Worm (Caenorhabditis elegans) whole organism, dauer: ENCODE results near the gene Y73B6BL.29.
"Not testable (repeated sequence)": the region's sequence is repeated elsewhere in the genome, so short reads cannot be mapped to it uniquely, and the experiment has no call there.

Experiments
- unc-62 ChIP-seq: sonication (generic microtip); optimal IDR thresholded peaks from 2 replicates; lab custom pipeline; 2017; ENCODE audit warnings: missing biosample characterization, missing genetic modification reagents, missing genetic modification characterization

Y73B6BL.29 gene

ce11 chrIV:6321667-6322066, at the start of gene Y73B6BL.29:
Gene Y73B6BL.29 (plus strand): TSS chrIV:6321929.
- TF ChIP-seq unc-62 (GFP tag; lab: Kevin White, UChicago): no peak

ce11 chrIV:6275671-6276209, 46.0 kb upstream of the Y73B6BL.29 start, which contains the start of the genes aat-4 and T13A10.1:
Gene aat-4 (minus strand): TSS chrIV:6275721.
Gene T13A10.1 (plus strand): TSS chrIV:6276081.
- no peak for TF ChIP-seq unc-62 (GFP tag; lab: Kevin White, UChicago)

ce11 chrIV:6279392-6279791, 42.3 kb upstream of the Y73B6BL.29 start, which contains the start of gene sams-5:
Gene sams-5 (minus strand): TSS chrIV:6279522.
- no peak for TF ChIP-seq unc-62 (GFP tag; lab: Kevin White, UChicago)

ce11 chrIV:6282143-6282542, 39.6 kb upstream of the Y73B6BL.29 start, which contains the start of gene srv-32:
Gene srv-32 (minus strand): TSS chrIV:6282243.
- TF ChIP-seq unc-62 (GFP tag; lab: Kevin White, UChicago): no peak

ce11 chrIV:6284277-6284676, 37.5 kb upstream of the Y73B6BL.29 start, which contains the start of gene ops-1:
Gene ops-1 (minus strand): TSS chrIV:6284377.
- no peak for TF ChIP-seq unc-62 (GFP tag; lab: Kevin White, UChicago)

ce11 chrIV:6290741-6291140, 31.0 kb upstream of the Y73B6BL.29 start, which contains the start of gene srv-24:
Gene srv-24 (minus strand): TSS chrIV:6290841.
- no peak for TF ChIP-seq unc-62 (GFP tag; lab: Kevin White, UChicago)

ce11 chrIV:6294081-6294480, 27.6 kb upstream of the Y73B6BL.29 start, which contains the start of gene hil-2:
Gene hil-2 (plus strand): TSS chrIV:6294240.
- no peak for TF ChIP-seq unc-62 (GFP tag; lab: Kevin White, UChicago)

ce11 chrIV:6298253-6298652, 23.5 kb upstream of the Y73B6BL.29 start, which contains the start of gene srv-27:
Gene srv-27 (minus strand): TSS chrIV:6298353.
- no peak for TF ChIP-seq unc-62 (GFP tag; lab: Kevin White, UChicago)

ce11 chrIV:6299523-6299922, 22.2 kb upstream of the Y73B6BL.29 start:
- no peak for TF ChIP-seq unc-62 (GFP tag; lab: Kevin White, UChicago)

- no peak for TF ChIP-seq unc-62 (GFP tag; lab: Kevin White, UChicago)
Measured at ce11 chrIV:6301764-6302163, 20.0 kb upstream of the Y73B6BL.29 start, which contains the start of gene srv-26. Gene srv-26 (minus strand): TSS chrIV:6301864.

ce11 chrIV:6303642-6304041, 18.1 kb upstream of the Y73B6BL.29 start, which contains the start of gene srv-25:
Gene srv-25 (minus strand): TSS chrIV:6303742.
- TF ChIP-seq unc-62 (GFP tag; lab: Kevin White, UChicago): no peak

- TF ChIP-seq unc-62 (GFP tag; lab: Kevin White, UChicago): no peak
Measured at ce11 chrIV:6307439-6307838, 14.3 kb upstream of the Y73B6BL.29 start, which contains the start of gene csp-2. Gene csp-2 (plus strand): TSS chrIV:6307739.

- not testable (repeated sequence) for TF ChIP-seq unc-62 (GFP tag; lab: Kevin White, UChicago)
Measured at ce11 chrIV:6317357-6317756, 4.4 kb upstream of the Y73B6BL.29 start, which contains the start of gene Y73B6BL.12. Gene Y73B6BL.12 (minus strand): TSS chrIV:6317457.

ce11 chrIV:6323654-6324224, 2.0 kb downstream of the Y73B6BL.29 start, which contains the start of gene sqd-1:
Gene sqd-1 (plus strand): TSS chrIV:6324174.
- TF ChIP-seq unc-62 (GFP tag; lab: Kevin White, UChicago): no peak

- TF ChIP-seq unc-62 (GFP tag; lab: Kevin White, UChicago): no peak
Measured at ce11 chrIV:6325772-6326171, 4.0 kb downstream of the Y73B6BL.29 start.

ce11 chrIV:6326448-6326847, 4.7 kb downstream of the Y73B6BL.29 start, which contains the start of gene lsm-8:
Gene lsm-8 (plus strand): TSS chrIV:6326526.
- TF ChIP-seq unc-62 (GFP tag; lab: Kevin White, UChicago): no peak
